Worm (Caenorhabditis elegans) whole organism, L2 larva: ENCODE results near the gene Y102A11A.1.

Source experiments
- ceh-16 ChIP-seq: fragments of 150-350 bp; optimal IDR thresholded peaks from 2 replicates; lab custom pipeline; 2014; ENCODE audit warnings: missing biosample characterization, missing genetic modification characterization
- lin-11 ChIP-seq: fragments of 150-350 bp; sonication (generic microtip); optimal IDR thresholded peaks from 2 replicates; lab custom pipeline; 2014; ENCODE audit warnings: missing biosample characterization, missing genetic modification characterization, inconsistent platforms, mixed read lengths
- lsy-2 ChIP-seq, 2 experiments: fragments of 150-350 bp in 1 of 2; sonication (generic microtip) in 1 of 2; optimal IDR thresholded peaks; 2 replicates each; lab custom pipeline; 2014 to 2017; ENCODE audit warnings: missing biosample characterization in 2 of 2, missing genetic modification characterization in 2 of 2
- sem-4 ChIP-seq: fragments of 150-350 bp; optimal IDR thresholded peaks from 2 replicates; lab custom pipeline; 2014; ENCODE audit warnings: missing biosample characterization, missing genetic modification reagents, missing genetic modification characterization
- zag-1 ChIP-seq: fragments of 150-350 bp; optimal IDR thresholded peaks from 2 replicates; lab custom pipeline; 2014; ENCODE audit warnings: missing biosample characterization, missing genetic modification characterization

- TF ChIP-seq lin-11 (tag; lab: Kevin White, UChicago) (no peak), sem-4 (tag; lab: Kevin White, UChicago) (no peak), zag-1 (tag; lab: Kevin White, UChicago) (no peak), ceh-16 (tag; lab: Kevin White, UChicago) (no peak), lsy-2 (tag; optimal IDR thresholded peaks at IDR 0.05; lab: Kevin White, UChicago) (no peak)
Observed at ce11 chrX:2048865-2049405, 2.7 kb upstream of the Y102A11A.1 start.
